Worm (Caenorhabditis elegans): ENCODE data around the gene nhr-36.
A peak's percentile ranks its signal among the peaks of the same experiment; 100 is the strongest.

Gene nhr-36

ce11 chrV:9293359-9293758 lies 32.0 kb upstream of the nhr-36 start (continued):
- TF ChIP-seq hlh-8 (tag; optimal IDR thresholded peaks at IDR 0.05) (no peak), ceh-24 (tag; optimal IDR thresholded peaks at IDR 0.05) (no peak), ceh-9 (tag; optimal IDR thresholded peaks at IDR 0.05) (no peak), pha-4 (tag; optimal IDR thresholded peaks at IDR 0.05) (no peak), madf-2 (tag; optimal IDR thresholded peaks at IDR 0.05) (no peak), ceh-34 (tag; optimal IDR thresholded peaks at IDR 0.05) (peak; percentile 23), ceh-14 (tag; optimal IDR thresholded peaks at IDR 0.05) (peak; percentile 34), lin-11 (tag; optimal IDR thresholded peaks at IDR 0.05) (no peak), hlh-30 (tag; optimal IDR thresholded peaks at IDR 0.05; ENCODE audit: insufficient read depth) (no peak), ref-2 (tag; optimal IDR thresholded peaks at IDR 0.05) (no peak), ceh-6 (GFP tag; optimal IDR thresholded peaks at IDR 0.05) (no peak), npax-4 (tag; optimal IDR thresholded peaks at IDR 0.05) (no peak), zip-5 (tag; optimal IDR thresholded peaks at IDR 0.05) (no peak), hlh-15 (tag; optimal IDR thresholded peaks at IDR 0.05) (no peak), pag-3 (tag; optimal IDR thresholded peaks at IDR 0.05; ENCODE audit: borderline replicate concordance) (no peak), ceh-18 (tag; optimal IDR thresholded peaks at IDR 0.05) (no peak), ztf-16 (tag; optimal IDR thresholded peaks at IDR 0.05) (no peak), dmd-4 (tag; optimal IDR thresholded peaks at IDR 0.05; ENCODE audit: borderline replicate concordance) (no peak), sox-4 (tag; optimal IDR thresholded peaks at IDR 0.05) (peak; percentile 9), rnt-1 (tag; optimal IDR thresholded peaks at IDR 0.05) (no peak), sdc-2 (tag; optimal IDR thresholded peaks at IDR 0.05) (peak; percentile 38), F13H6.1 (tag; optimal IDR thresholded peaks at IDR 0.05) (no peak)

ce11 chrV:9291919-9292318 lies 30.5 kb upstream of the nhr-36 start, which contains the start of gene ZK682.7:
Gene ZK682.7 (minus strand): TSS chrV:9292165.
- TF ChIP-seq nhr-232 (tag; optimal IDR thresholded peaks at IDR 0.05) (no peak), T23F11.4 (GFP tag; optimal IDR thresholded peaks at IDR 0.05) (no peak), ceh-24 (tag; optimal IDR thresholded peaks at IDR 0.05) (no peak), ceh-45 (GFP tag; IDR thresholded peaks at IDR 0.05) (no peak), hlh-8 (tag; optimal IDR thresholded peaks at IDR 0.05) (no peak), ceh-14 (tag; optimal IDR thresholded peaks at IDR 0.05) (no peak), hlh-6 (tag; optimal IDR thresholded peaks at IDR 0.05) (no peak), lin-11 (tag; optimal IDR thresholded peaks at IDR 0.05) (no peak), ets-4 (tag; optimal IDR thresholded peaks at IDR 0.05) (no peak), ceh-18 (tag; optimal IDR thresholded peaks at IDR 0.05) (no peak), dmd-4 (tag; optimal IDR thresholded peaks at IDR 0.05; ENCODE audit: borderline replicate concordance) (no peak), C38D4.7 (GFP tag; optimal IDR thresholded peaks at IDR 0.05) (no peak), elt-2 (tag; optimal IDR thresholded peaks at IDR 0.05) (no peak), tbx-7 (tag; optimal IDR thresholded peaks at IDR 0.05) (no peak), nfya-1 (tag; optimal IDR thresholded peaks at IDR 0.05) (no peak), ceh-34 (tag; optimal IDR thresholded peaks at IDR 0.05) (no peak), ztf-16 (tag; optimal IDR thresholded peaks at IDR 0.05) (no peak)

ce11 chrV:9287460-9287859 lies 26.1 kb upstream of the nhr-36 start, which contains the start of gene lron-2:
Gene lron-2 (minus strand): TSS chrV:9287560.
- TF ChIP-seq ztf-16 (tag; optimal IDR thresholded peaks at IDR 0.05) (no peak), syd-9 (tag; optimal IDR thresholded peaks at IDR 0.05) (no peak), lin-11 (tag; optimal IDR thresholded peaks at IDR 0.05) (no peak), madf-2 (tag; optimal IDR thresholded peaks at IDR 0.05) (no peak)

ce11 chrV:9283452-9283851 lies 22.1 kb upstream of the nhr-36 start:
- TF ChIP-seq ref-2 (tag; optimal IDR thresholded peaks at IDR 0.05) (no peak), hlh-8 (tag; optimal IDR thresholded peaks at IDR 0.05) (peak; percentile 74)

- TF ChIP-seq che-1 (tag; optimal IDR thresholded peaks at IDR 0.05) (no peak), nhr-232 (tag; optimal IDR thresholded peaks at IDR 0.05) (no peak), ttx-3 (tag; optimal IDR thresholded peaks at IDR 0.05) (no peak), hlh-6 (tag; optimal IDR thresholded peaks at IDR 0.05) (no peak), K09A11.1 (tag; optimal IDR thresholded peaks at IDR 0.05; ENCODE audit: insufficient read depth) (no peak), Y22D7AL.16 (tag; optimal IDR thresholded peaks at IDR 0.05) (no peak), hlh-30 (tag; optimal IDR thresholded peaks at IDR 0.05; ENCODE audit: insufficient read depth) (no peak), npax-4 (tag; optimal IDR thresholded peaks at IDR 0.05) (no peak), ceh-14 (tag; optimal IDR thresholded peaks at IDR 0.05) (no peak), ceh-6 (GFP tag; optimal IDR thresholded peaks at IDR 0.05) (no peak), fkh-10 (GFP tag; optimal IDR thresholded peaks at IDR 0.05) (no peak), pros-1 (tag; optimal IDR thresholded peaks at IDR 0.05) (no peak), dve-1 (tag; optimal IDR thresholded peaks at IDR 0.05) (no peak), elt-4 (tag; optimal IDR thresholded peaks at IDR 0.05) (no peak), ceh-30 (tag; optimal IDR thresholded peaks at IDR 0.05) (no peak)
These were observed 20.7 kb upstream of the nhr-36 start, which contains the start of gene hlh-10 for ce11 chrV:9282110-9282509. Gene hlh-10 (minus strand): TSS chrV:9282210.

Data from whole organism, late embryonic.